Fruit fly (Drosophila melanogaster) whole organism, embryonic: ENCODE measurements around the gene CG10984.

Experiments used
- ATbp ChIP-seq: fragments of 200-800 bp; sonication (Bioruptor generic); optimal IDR thresholded peaks from 2 replicates; lab custom pipeline; 2017; ENCODE audit warnings: missing biosample characterization, mild to moderate bottlenecking, missing genetic modification characterization, missing genetic modification reagents
- BtbVII ChIP-seq: fragments of 200-800 bp; sonication (Bioruptor generic); optimal IDR thresholded peaks from 3 replicates; lab custom pipeline; 2017; ENCODE audit warnings: missing biosample characterization, mild to moderate bottlenecking, missing genetic modification characterization
- CG12744 ChIP-seq: fragments of 200-800 bp; sonication (Bioruptor generic); optimal IDR thresholded peaks from 2 replicates; lab custom pipeline; 2016; ENCODE audit warnings: missing biosample characterization, missing genetic modification characterization
- CG15011 ChIP-seq: fragments of 200-800 bp; sonication (Bioruptor generic); optimal IDR thresholded peaks from 3 replicates; lab custom pipeline; 2018; ENCODE audit warnings: missing biosample characterization, mild to moderate bottlenecking, missing genetic modification characterization
- CG1792 ChIP-seq: fragments of 200-800 bp; sonication (Bioruptor generic); optimal IDR thresholded peaks from 2 replicates; lab custom pipeline; 2016; ENCODE audit warnings: missing biosample characterization, missing genetic modification characterization
- CG18599 ChIP-seq: fragments of 200-800 bp; sonication (Bioruptor generic); optimal IDR thresholded peaks from 3 replicates; lab custom pipeline; 2017; ENCODE audit warnings: missing biosample characterization, missing genetic modification characterization, mild to moderate bottlenecking, moderate library complexity, missing genetic modification reagents
- CG2129 ChIP-seq: fragments of 200-800 bp; sonication (Bioruptor generic); IDR thresholded peaks from 2 replicates; pipeline ENCODE4 v1.3.6; 2022; ENCODE audit warnings: missing biosample characterization, missing genetic modification characterization; ENCODE audit not compliant: partially characterized antibody
- CG30431 ChIP-seq: fragments of 200-800 bp; sonication (Bioruptor generic); optimal IDR thresholded peaks from 2 replicates; lab custom pipeline; 2017; ENCODE audit warnings: missing biosample characterization, missing genetic modification characterization
- CG32772 ChIP-seq: fragments of 200-800 bp; sonication (Bioruptor generic); IDR thresholded peaks from 2 replicates; pipeline ENCODE4 v1.3.6; 2022; ENCODE audit warnings: missing biosample characterization, missing genetic modification characterization
- CG33213 ChIP-seq: fragments of 200-800 bp; sonication (Bioruptor generic); optimal IDR thresholded peaks from 3 replicates; lab custom pipeline; 2016; ENCODE audit warnings: missing biosample characterization, missing genetic modification characterization
- CG3847 ChIP-seq: fragments of 200-800 bp; sonication (Bioruptor generic); IDR thresholded peaks from 2 replicates; pipeline ENCODE4 v1.3.6; 2022; ENCODE audit warnings: missing biosample characterization, missing genetic modification characterization
- CG4707 ChIP-seq: fragments of 200-800 bp; sonication (Bioruptor generic); optimal IDR thresholded peaks from 2 replicates; lab custom pipeline; 2018; ENCODE audit warnings: missing biosample characterization, mild to moderate bottlenecking, missing genetic modification characterization, moderate library complexity
- CG4820 ChIP-seq: fragments of 200-800 bp; sonication (Bioruptor generic); optimal IDR thresholded peaks from 3 replicates; lab custom pipeline; 2016; ENCODE audit warnings: missing biosample characterization, missing genetic modification characterization
- CG6791 ChIP-seq: fragments of 200-800 bp; sonication (Bioruptor generic); IDR thresholded peaks from 3 replicates; pipeline ENCODE4 v1.3.6; 2022; ENCODE audit warnings: missing biosample characterization, missing genetic modification characterization; ENCODE audit not compliant: partially characterized antibody
- CG7839 ChIP-seq: fragments of 200-800 bp; sonication (Bioruptor generic); optimal IDR thresholded peaks from 3 replicates; lab custom pipeline; 2018; ENCODE audit warnings: missing biosample characterization, mild to moderate bottlenecking, missing genetic modification characterization, moderate library complexity
- CG7963 ChIP-seq: fragments of 200-800 bp; sonication (Bioruptor generic); IDR thresholded peaks from 3 replicates; pipeline ENCODE4 v1.3.6; 2022; ENCODE audit warnings: missing biosample characterization, missing genetic modification characterization; ENCODE audit not compliant: partially characterized antibody
- CG8944 ChIP-seq: fragments of 200-800 bp; sonication (Bioruptor generic); optimal IDR thresholded peaks from 3 replicates; lab custom pipeline; 2016; ENCODE audit warnings: missing biosample characterization, missing genetic modification characterization
- CkIIα-i1 ChIP-seq: fragments of 200-800 bp; sonication (Bioruptor generic); IDR thresholded peaks from 2 replicates; pipeline ENCODE4 v1.3.6; 2022; ENCODE audit warnings: missing biosample characterization, missing genetic modification characterization
- Dp ChIP-seq: fragments of 200-800 bp; sonication (Bioruptor generic); optimal IDR thresholded peaks from 2 replicates; lab custom pipeline; 2018; ENCODE audit warnings: missing biosample characterization, mild to moderate bottlenecking, missing genetic modification characterization, moderate library complexity
- HLH3B ChIP-seq: fragments of 200-800 bp; sonication (Bioruptor generic); IDR thresholded peaks from 2 replicates; pipeline ENCODE4 v1.3.6; 2022; ENCODE audit warnings: missing biosample characterization, missing genetic modification characterization
- Hey ChIP-seq: fragments of 200-800 bp; sonication (Bioruptor generic); optimal IDR thresholded peaks from 3 replicates; lab custom pipeline; 2018; ENCODE audit warnings: missing biosample characterization, mild to moderate bottlenecking, missing genetic modification characterization
- Mad ChIP-seq: fragments of 200-800 bp; sonication (Bioruptor generic); optimal IDR thresholded peaks from 2 replicates; lab custom pipeline; 2016; ENCODE audit warnings: missing biosample characterization, missing genetic modification characterization
- Med ChIP-seq: fragments of 200-800 bp; sonication (Bioruptor generic); peaks from one replicate; lab custom pipeline; 2016; ENCODE audit warnings: missing biosample characterization, missing genetic modification characterization, mild to moderate bottlenecking, inconsistent platforms, moderate library complexity
- NFAT ChIP-seq: fragments of 200-800 bp; sonication (Bioruptor generic); IDR thresholded peaks from 2 replicates; pipeline ENCODE4 v1.3.6; 2022; ENCODE audit warnings: missing biosample characterization, missing genetic modification characterization
- NK7.1 ChIP-seq: fragments of 200-800 bp; sonication (Bioruptor generic); optimal IDR thresholded peaks from 3 replicates; lab custom pipeline; 2016; ENCODE audit warnings: missing biosample characterization, missing genetic modification characterization
- Rx ChIP-seq: fragments of 200-800 bp; sonication (Bioruptor generic); IDR thresholded peaks from 2 replicates; pipeline ENCODE4 v1.3.6; 2022; ENCODE audit warnings: missing biosample characterization, missing genetic modification characterization
- Side ChIP-seq: fragments of 200-800 bp; sonication (Bioruptor generic); optimal IDR thresholded peaks from 2 replicates; lab custom pipeline; 2016; ENCODE audit warnings: missing biosample characterization, missing genetic modification characterization
- aop ChIP-seq: fragments of 200-800 bp; sonication (Bioruptor generic); IDR thresholded peaks from 2 replicates; pipeline ENCODE4 v1.3.6; 2022; ENCODE audit warnings: missing biosample characterization, missing genetic modification characterization
- ase ChIP-seq: fragments of 200-800 bp; sonication (Bioruptor generic); IDR thresholded peaks from 3 replicates; pipeline ENCODE4 v1.3.6; 2022; ENCODE audit warnings: missing biosample characterization, missing genetic modification characterization
- ash1 ChIP-seq: fragments of 200-800 bp; sonication (Bioruptor generic); optimal IDR thresholded peaks from 2 replicates; lab custom pipeline; 2018; ENCODE audit warnings: missing biosample characterization, mild to moderate bottlenecking, missing genetic modification characterization
- bcd ChIP-seq: fragments of 200-800 bp; sonication (Bioruptor generic); optimal IDR thresholded peaks from 2 replicates; lab custom pipeline; 2017; ENCODE audit warnings: missing biosample characterization, mild to moderate bottlenecking, missing genetic modification characterization
- btn ChIP-seq: fragments of 200-800 bp; sonication (Bioruptor generic); optimal IDR thresholded peaks from 2 replicates; lab custom pipeline; 2016; ENCODE audit warnings: missing biosample characterization, missing genetic modification characterization
- corto ChIP-seq: fragments of 200-800 bp; sonication (Bioruptor generic); optimal IDR thresholded peaks from 2 replicates; lab custom pipeline; 2016; ENCODE audit warnings: missing biosample characterization, mild to moderate bottlenecking, missing genetic modification characterization, moderate library complexity
- disco-r ChIP-seq: fragments of 200-800 bp; sonication (Bioruptor generic); optimal IDR thresholded peaks from 2 replicates; lab custom pipeline; 2016; ENCODE audit warnings: missing biosample characterization, missing genetic modification characterization
- exex ChIP-seq: fragments of 200-800 bp; sonication (Bioruptor generic); optimal IDR thresholded peaks from 4 replicates; lab custom pipeline; 2018; ENCODE audit warnings: missing biosample characterization, mild to moderate bottlenecking, missing genetic modification characterization, moderate library complexity
- ham ChIP-seq: fragments of 200-800 bp; sonication (Bioruptor generic); IDR thresholded peaks from 2 replicates; pipeline ENCODE4 v1.3.6; 2022; ENCODE audit warnings: missing biosample characterization, missing genetic modification characterization
- hb ChIP-seq: fragments of 200-800 bp; sonication (Bioruptor generic); IDR thresholded peaks from 3 replicates; pipeline ENCODE4 v1.3.6; 2022; ENCODE audit warnings: missing biosample characterization, missing genetic modification characterization; ENCODE audit not compliant: partially characterized antibody
- kay ChIP-seq: fragments of 200-800 bp; sonication (Bioruptor generic); optimal IDR thresholded peaks from 2 replicates; lab custom pipeline; 2016; ENCODE audit warnings: missing biosample characterization, missing genetic modification characterization
- ken ChIP-seq: fragments of 200-800 bp; sonication (Bioruptor generic); IDR thresholded peaks from 3 replicates; pipeline ENCODE4 v1.3.6; 2022; ENCODE audit warnings: missing biosample characterization, missing genetic modification characterization
- lab ChIP-seq: fragments of 200-800 bp; sonication (Bioruptor generic); optimal IDR thresholded peaks from 3 replicates; lab custom pipeline; 2017; ENCODE audit warnings: missing biosample characterization, missing genetic modification characterization, mild to moderate bottlenecking, moderate library complexity, missing genetic modification reagents
- lola ChIP-seq, 3 experiments: fragments of >200 bp in 2 of 3; fragments of 200-800 bp in 1 of 3; sonication (Bioruptor generic) in 1 of 3; optimal IDR thresholded peaks; 2 replicates each; lab custom pipeline; 2017 to 2019; ENCODE audit warnings: missing biosample characterization in 3 of 3, missing genetic modification characterization in 3 of 3, mild to moderate bottlenecking in 1 of 3, moderate library complexity in 1 of 3
- org-1 ChIP-seq: fragments of 200-800 bp; sonication (Bioruptor generic); optimal IDR thresholded peaks from 2 replicates; lab custom pipeline; 2017; ENCODE audit warnings: missing biosample characterization, missing genetic modification characterization
- pb ChIP-seq: fragments of 200-800 bp; sonication (Bioruptor generic); optimal IDR thresholded peaks from 3 replicates; lab custom pipeline; 2016; ENCODE audit warnings: missing biosample characterization, missing genetic modification characterization
- psq ChIP-seq: fragments of 200-800 bp; sonication (Bioruptor generic); optimal IDR thresholded peaks from 2 replicates; lab custom pipeline; 2017; ENCODE audit warnings: missing biosample characterization, missing genetic modification characterization
- run ChIP-seq: fragments of 200-800 bp; sonication (Bioruptor generic); optimal IDR thresholded peaks from 3 replicates; lab custom pipeline; 2018; ENCODE audit warnings: missing biosample characterization, mild to moderate bottlenecking, missing genetic modification characterization
- sens ChIP-seq: fragments of 200-800 bp; sonication (Bioruptor generic); peaks from one replicate; lab custom pipeline; 2016; ENCODE audit warnings: missing biosample characterization, missing genetic modification characterization
- sima ChIP-seq: fragments of 200-800 bp; sonication (Bioruptor generic); optimal IDR thresholded peaks from 2 replicates; lab custom pipeline; 2016; ENCODE audit warnings: missing biosample characterization, missing genetic modification characterization
- slou ChIP-seq: fragments of 200-800 bp; sonication (Bioruptor generic); optimal IDR thresholded peaks from 3 replicates; lab custom pipeline; 2016; ENCODE audit warnings: missing biosample characterization, missing genetic modification characterization
- sug ChIP-seq: fragments of 200-800 bp; optimal IDR thresholded peaks from 2 replicates; lab custom pipeline; 2019; ENCODE audit warnings: missing biosample characterization, mild to moderate bottlenecking, missing genetic modification characterization, moderate library complexity
- trh ChIP-seq: fragments of 200-800 bp; sonication (Bioruptor generic); optimal IDR thresholded peaks from 2 replicates; lab custom pipeline; 2016; ENCODE audit warnings: missing biosample characterization, missing genetic modification characterization
- ttk ChIP-seq: fragments of 200-800 bp; sonication (Bioruptor generic); IDR thresholded peaks from 2 replicates; pipeline ENCODE4 v2.1.2; 2022; ENCODE audit warnings: missing biosample characterization, missing genetic modification characterization

The CG10984 gene

DNA sequence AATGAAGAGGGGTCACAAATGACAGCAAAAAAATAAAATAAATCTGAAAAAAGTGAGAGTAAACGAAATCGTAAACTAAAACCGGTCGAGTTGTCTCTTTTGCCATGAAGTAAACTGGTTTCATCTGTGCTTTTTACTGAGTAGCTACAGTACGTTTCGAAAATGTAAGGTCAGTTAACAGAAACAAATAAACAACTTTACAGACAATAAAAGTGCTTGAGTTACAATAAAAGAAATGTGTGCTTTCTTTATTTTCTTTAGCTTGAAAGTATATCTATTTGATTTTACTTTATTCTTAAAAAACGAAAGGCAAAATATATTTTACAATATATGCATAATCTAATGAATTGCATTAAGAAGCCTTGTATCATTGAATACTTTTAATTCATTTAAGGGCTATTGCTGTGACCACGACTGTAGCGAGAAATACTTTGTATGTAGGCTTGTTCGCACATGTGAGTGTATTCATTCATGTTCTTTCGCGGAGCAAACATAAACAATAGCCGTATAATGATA, 43.1 kb downstream of the CG10984 start (continued):
- TF ChIP-seq CG15011 (GFP tag; lab: Kevin White, UChicago) = peak; percentile 15
- no peak for TF ChIP-seq CG4707 (GFP tag; lab: Kevin White, UChicago)
- peak; percentile 28 for TF ChIP-seq exex (tag; lab: Kevin White, UChicago)
- no peak; the same call in 1 of the 2 replicates for TF ChIP-seq HLH3B (GFP tag; lab: Robert Waterston, UW)
- no peak for TF ChIP-seq CG33213 (GFP tag; lab: Kevin White, UChicago)
- TF ChIP-seq CG32772 (GFP tag; lab: Robert Waterston, UW) = no peak
- no peak for TF ChIP-seq CG8944 (GFP tag; lab: Kevin White, UChicago)
- TF ChIP-seq ase (GFP tag; lab: Robert Waterston, UW) = no peak
- peak; percentile 20 for TF ChIP-seq BtbVII
- no peak for TF ChIP-seq psq (GFP tag; lab: Kevin White, UChicago)
- no peak for TF ChIP-seq sima (GFP tag; lab: Kevin White, UChicago)
- no peak for TF ChIP-seq hb (GFP tag; lab: Robert Waterston, UW)
- no peak for TF ChIP-seq Rx (GFP tag; lab: Robert Waterston, UW)
- no peak for TF ChIP-seq NFAT
- TF ChIP-seq org-1 (GFP tag; lab: Kevin White, UChicago) = peak; percentile 47
- TF ChIP-seq CG7963 (GFP tag; lab: Robert Waterston, UW) = no peak
- no peak for TF ChIP-seq CG30431
- TF ChIP-seq CG1792 (GFP tag; lab: Kevin White, UChicago) = no peak
- TF ChIP-seq Med (GFP tag; lab: Kevin White, UChicago) = peak; percentile 70
- TF ChIP-seq Side (GFP tag; lab: Kevin White, UChicago) = no peak
- peak in 1 of 3 experiments; percentile 48 for TF ChIP-seq lola (GFP tag; optimal IDR thresholded peaks at IDR 0.05; lab: Kevin White, UChicago)
- peak; percentile 15 for TF ChIP-seq CG4820 (GFP tag; lab: Kevin White, UChicago)
- no peak for TF ChIP-seq slou (GFP tag; lab: Kevin White, UChicago)
- TF ChIP-seq Mad (GFP tag; lab: Kevin White, UChicago) = peak; percentile 24
- no peak for TF ChIP-seq CG12744 (GFP tag; lab: Kevin White, UChicago)
- peak; percentile 78 for TF ChIP-seq CG7839 (tag; lab: Kevin White, UChicago)
- TF ChIP-seq ham (GFP tag; lab: Robert Waterston, UW) = no peak
- TF ChIP-seq CG2129 (GFP tag; lab: Robert Waterston, UW) = no peak
- TF ChIP-seq Hey (tag; lab: Kevin White, UChicago) = no peak
- TF ChIP-seq CG6791 (GFP tag; lab: Robert Waterston, UW) = no peak
- TF ChIP-seq disco-r (GFP tag; lab: Kevin White, UChicago) = no peak
- TF ChIP-seq bcd (GFP tag; lab: Kevin White, UChicago) = peak; percentile 44
- TF ChIP-seq CkIIα-i1 (GFP tag; lab: Robert Waterston, UW) = no peak
- peak; percentile 66 for TF ChIP-seq lab (GFP tag; lab: Kevin White, UChicago)
- peak; percentile 72 for TF ChIP-seq CG18599 (GFP tag; lab: Kevin White, UChicago)
- TF ChIP-seq ash1 (GFP tag; lab: Kevin White, UChicago) = no peak
- TF ChIP-seq trh (GFP tag; lab: Kevin White, UChicago) = no peak
- TF ChIP-seq aop (GFP tag; lab: Robert Waterston, UW) = no peak
- TF ChIP-seq ttk = no peak
- peak; percentile 48 for TF ChIP-seq ATbp (GFP tag; lab: Kevin White, UChicago)
- no peak for TF ChIP-seq Dp (GFP tag; lab: Kevin White, UChicago)
- TF ChIP-seq sens (GFP tag; lab: Kevin White, UChicago) = peak; percentile 81
- TF ChIP-seq btn (GFP tag; lab: Kevin White, UChicago) = no peak
- peak; percentile 55 for TF ChIP-seq corto (GFP tag; lab: Kevin White, UChicago)
- TF ChIP-seq sug (tag; lab: Kevin White, UChicago) = peak; percentile 56
- TF ChIP-seq pb = no peak
- TF ChIP-seq ken (GFP tag; lab: Robert Waterston, UW) = no peak
- TF ChIP-seq run (tag; lab: Kevin White, UChicago) = peak; percentile 64
- TF ChIP-seq CG3847 (GFP tag; lab: Robert Waterston, UW) = peak; percentile 47
- TF ChIP-seq NK7.1 = no peak
- TF ChIP-seq kay (GFP tag; lab: Kevin White, UChicago) = peak; percentile 8
